Worm (Caenorhabditis elegans) whole organism, L4 larva: Measurements from ENCODE around the gene F20A1.2.

Experiments used
- F10B5.3 ChIP-seq: sonication (generic microtip); optimal IDR thresholded peaks from 2 replicates; lab custom pipeline; 2016; ENCODE audit warnings: mild to moderate bottlenecking, missing genetic modification characterization, missing compliant biosample characterization
- F37D6.2 ChIP-seq: sonication (generic microtip); optimal IDR thresholded peaks from 2 replicates; lab custom pipeline; 2016; ENCODE audit warnings: mild to moderate bottlenecking, missing genetic modification characterization, missing compliant biosample characterization
- R02D3.7 ChIP-seq: fragments of 150-350 bp; sonication (generic microtip); optimal IDR thresholded peaks from 3 replicates; lab custom pipeline; 2014; ENCODE audit warnings: missing biosample characterization, missing genetic modification characterization
- T20F7.1 ChIP-seq: fragments of 200-800 bp; sonication (Bioruptor generic); optimal IDR thresholded peaks from 2 replicates; lab custom pipeline; 2018; ENCODE audit warnings: mild to moderate bottlenecking, missing genetic modification characterization, missing compliant biosample characterization
- T26A8.4 ChIP-seq: fragments of 200-800 bp; sonication (Bioruptor generic); IDR thresholded peaks from 2 replicates; pipeline ENCODE4 v1.3.6; 2022; ENCODE audit warnings: missing genetic modification characterization, missing compliant biosample characterization
- ZK337.2 ChIP-seq: fragments of 200-800 bp; sonication (Bioruptor generic); IDR thresholded peaks from 2 replicates; pipeline ENCODE4 v1.3.6; 2022; ENCODE audit warnings: missing genetic modification reagents, missing genetic modification characterization, missing compliant biosample characterization
- aha-1 ChIP-seq: fragments of 150-350 bp; peaks from one replicate; lab custom pipeline; 2014; ENCODE audit warnings: missing biosample characterization, missing genetic modification characterization
- arid-1 ChIP-seq: fragments of 200-800 bp; sonication (Bioruptor generic); conservative IDR thresholded peaks from 2 replicates; pipeline ENCODE4 v1.3.6; 2022; ENCODE audit warnings: missing genetic modification reagents, missing genetic modification characterization, missing compliant biosample characterization
- ceh-20 ChIP-seq: fragments of 200-800 bp; sonication (Bioruptor generic); IDR thresholded peaks from 2 replicates; pipeline ENCODE4 v1.3.6; 2022; ENCODE audit warnings: missing genetic modification reagents, missing genetic modification characterization, missing compliant biosample characterization
- ceh-28 ChIP-seq: fragments of 150-350 bp; optimal IDR thresholded peaks from 2 replicates; lab custom pipeline; 2014; ENCODE audit warnings: missing biosample characterization, missing genetic modification reagents, missing genetic modification characterization
- ceh-62 ChIP-seq: sonication (generic microtip); optimal IDR thresholded peaks from 2 replicates; lab custom pipeline; 2017; ENCODE audit warnings: missing biosample characterization, missing genetic modification characterization
- daf-16 ChIP-seq, 3 experiments: sonication (generic microtip); optimal IDR thresholded peaks; 2 replicates each; lab custom pipeline; 2016 to 2017; ENCODE audit warnings: missing genetic modification characterization in 3 of 3, missing genetic modification reagents in 3 of 3, mild to moderate bottlenecking in 2 of 3, missing compliant biosample characterization in 2 of 3, missing biosample characterization in 1 of 3, moderate library complexity in 1 of 3
- daf-19 ChIP-seq: fragments of 200-800 bp; sonication (Bioruptor generic); conservative IDR thresholded peaks from 2 replicates; pipeline ENCODE4 v1.3.6; 2022; ENCODE audit warnings: missing genetic modification characterization, missing compliant biosample characterization
- dmd-8 ChIP-seq: fragments of 200-800 bp; sonication (Bioruptor generic); IDR thresholded peaks from 2 replicates; pipeline ENCODE4 v1.3.6; 2022; ENCODE audit warnings: missing genetic modification characterization, missing compliant biosample characterization
- dmd-9 ChIP-seq: fragments of 200-800 bp; sonication (Bioruptor generic); IDR thresholded peaks from 2 replicates; pipeline ENCODE4 v1.3.6; 2022; ENCODE audit warnings: missing genetic modification reagents, missing genetic modification characterization, missing compliant biosample characterization
- duxl-1 ChIP-seq: sonication (generic microtip); optimal IDR thresholded peaks from 2 replicates; lab custom pipeline; 2016; ENCODE audit warnings: mild to moderate bottlenecking, missing genetic modification characterization, moderate library complexity, missing compliant biosample characterization; ENCODE audit not compliant: poor library complexity
- dve-1 ChIP-seq: sonication (generic microtip); optimal IDR thresholded peaks from 2 replicates; lab custom pipeline; 2017; ENCODE audit warnings: antibody characterized with exemption, mild to moderate bottlenecking, missing genetic modification characterization, missing compliant biosample characterization; ENCODE audit not compliant: insufficient read depth
- hlh-11 ChIP-seq: fragments of 200-800 bp; sonication (Bioruptor generic); optimal IDR thresholded peaks from 2 replicates; lab custom pipeline; 2018; ENCODE audit warnings: mild to moderate bottlenecking, missing genetic modification characterization, missing compliant biosample characterization
- hlh-30 ChIP-seq: sonication (generic microtip); optimal IDR thresholded peaks from 2 replicates; lab custom pipeline; 2017; ENCODE audit warnings: antibody characterized with exemption, mild to moderate bottlenecking, missing genetic modification characterization, missing compliant biosample characterization; ENCODE audit not compliant: insufficient read depth
- hmg-1.1 ChIP-seq: fragments of 200-800 bp; sonication (Bioruptor generic); IDR thresholded peaks from 2 replicates; pipeline ENCODE4 v1.3.6; 2022; ENCODE audit warnings: missing genetic modification reagents, missing genetic modification characterization, missing compliant biosample characterization
- jun-1 ChIP-seq: fragments of 150-350 bp; optimal IDR thresholded peaks from 2 replicates; lab custom pipeline; 2014; ENCODE audit warnings: missing biosample characterization, missing genetic modification reagents, missing genetic modification characterization
- lin-13 ChIP-seq: fragments of 150-350 bp; optimal IDR thresholded peaks from 2 replicates; lab custom pipeline; 2014; ENCODE audit warnings: missing biosample characterization, missing genetic modification reagents, missing genetic modification characterization
- lin-15B ChIP-seq: fragments of 150-350 bp; sonication (generic microtip); optimal IDR thresholded peaks from 3 replicates; lab custom pipeline; 2014; ENCODE audit warnings: missing biosample characterization, missing genetic modification characterization
- lsy-2 ChIP-seq, 2 experiments: fragments of 150-350 bp in 1 of 2; sonication (generic microtip) in 1 of 2; optimal IDR thresholded peaks; 2 replicates each; lab custom pipeline; 2014 to 2017; ENCODE audit warnings: missing biosample characterization in 2 of 2, missing genetic modification characterization in 2 of 2
- mdl-1 ChIP-seq, 2 experiments: fragments of 150-350 bp in 1 of 2; sonication (generic microtip) in 1 of 2; optimal IDR thresholded peaks; 2 replicates each; lab custom pipeline; 2014 to 2017; ENCODE audit warnings: missing biosample characterization in 2 of 2, missing genetic modification characterization in 2 of 2
- mdt-29 ChIP-seq: fragments of 200-800 bp; sonication (Bioruptor generic); IDR thresholded peaks from 2 replicates; pipeline ENCODE4 v1.3.6; 2022; ENCODE audit warnings: missing genetic modification reagents, missing genetic modification characterization, missing compliant biosample characterization
- mep-1 ChIP-seq: fragments of 150-350 bp; sonication (generic microtip); optimal IDR thresholded peaks from 3 replicates; lab custom pipeline; 2014; ENCODE audit warnings: missing biosample characterization, missing genetic modification characterization
- mes-2 ChIP-seq: sonication (generic microtip); optimal IDR thresholded peaks from 2 replicates; lab custom pipeline; 2016; ENCODE audit warnings: missing genotype, mild to moderate bottlenecking, missing genetic modification characterization, missing compliant biosample characterization; ENCODE audit not compliant: poor library complexity, severe bottlenecking
- nhr-102 ChIP-seq: sonication (generic microtip); optimal IDR thresholded peaks from 2 replicates; lab custom pipeline; 2016; ENCODE audit warnings: mild to moderate bottlenecking, missing genetic modification characterization, moderate library complexity, missing compliant biosample characterization
- nhr-11 ChIP-seq: fragments of 150-350 bp; optimal IDR thresholded peaks from 2 replicates; lab custom pipeline; 2014; ENCODE audit warnings: missing biosample characterization, missing genetic modification characterization
- nhr-111 ChIP-seq: fragments of 200-800 bp; sonication (Bioruptor generic); optimal IDR thresholded peaks from 2 replicates; lab custom pipeline; 2018; ENCODE audit warnings: mild to moderate bottlenecking, missing genetic modification characterization, missing compliant biosample characterization
- nhr-237 ChIP-seq: sonication (generic microtip); optimal IDR thresholded peaks from 2 replicates; lab custom pipeline; 2017; ENCODE audit warnings: missing biosample characterization, missing genetic modification characterization
- nhr-28 ChIP-seq: fragments of 150-350 bp; optimal IDR thresholded peaks from 2 replicates; lab custom pipeline; 2014; ENCODE audit warnings: missing biosample characterization, missing genetic modification characterization
- nhr-48 ChIP-seq: sonication (generic microtip); optimal IDR thresholded peaks from 2 replicates; lab custom pipeline; 2016; ENCODE audit warnings: mild to moderate bottlenecking, missing genetic modification characterization, missing compliant biosample characterization
- nhr-6 ChIP-seq: fragments of 150-350 bp; optimal IDR thresholded peaks from 2 replicates; lab custom pipeline; 2014; ENCODE audit warnings: missing biosample characterization, missing genetic modification characterization
- nhr-76 ChIP-seq: fragments of 150-350 bp; optimal IDR thresholded peaks from 2 replicates; lab custom pipeline; 2014; ENCODE audit warnings: missing biosample characterization, missing genetic modification characterization
- nhr-77 ChIP-seq: fragments of 150-350 bp; optimal IDR thresholded peaks from 2 replicates; lab custom pipeline; 2014; ENCODE audit warnings: missing biosample characterization, missing genetic modification characterization
- php-3 ChIP-seq: fragments of 200-800 bp; sonication (Bioruptor generic); IDR thresholded peaks from 2 replicates; pipeline ENCODE4 v1.3.6; 2022; ENCODE audit warnings: missing genetic modification reagents, missing genetic modification characterization, missing compliant biosample characterization
- rbr-2 ChIP-seq: sonication (generic microtip); optimal IDR thresholded peaks from 2 replicates; lab custom pipeline; 2016; ENCODE audit warnings: missing genotype, missing genetic modification characterization, missing compliant biosample characterization
- snpc-1.2 ChIP-seq: fragments of 200-800 bp; sonication (Bioruptor generic); IDR thresholded peaks from 2 replicates; pipeline ENCODE4 v1.3.6; 2022; ENCODE audit warnings: missing genetic modification reagents, missing genetic modification characterization, missing compliant biosample characterization
- spr-1 ChIP-seq: sonication (generic microtip); optimal IDR thresholded peaks from 2 replicates; lab custom pipeline; 2016; ENCODE audit warnings: mild to moderate bottlenecking, missing genetic modification characterization, missing compliant biosample characterization
- unc-130 ChIP-seq: sonication (generic microtip); optimal IDR thresholded peaks from 2 replicates; lab custom pipeline; 2016; ENCODE audit warnings: missing genetic modification reagents, missing genetic modification characterization, missing compliant biosample characterization
- ztf-11 ChIP-seq: fragments of 150-350 bp; optimal IDR thresholded peaks from 2 replicates; lab custom pipeline; 2014; ENCODE audit warnings: missing biosample characterization, missing genetic modification characterization
- ztf-7 ChIP-seq: fragments of 150-350 bp; optimal IDR thresholded peaks from 2 replicates; lab custom pipeline; 2014; ENCODE audit warnings: missing biosample characterization, missing genetic modification characterization

The F20A1.2 gene

DNA sequence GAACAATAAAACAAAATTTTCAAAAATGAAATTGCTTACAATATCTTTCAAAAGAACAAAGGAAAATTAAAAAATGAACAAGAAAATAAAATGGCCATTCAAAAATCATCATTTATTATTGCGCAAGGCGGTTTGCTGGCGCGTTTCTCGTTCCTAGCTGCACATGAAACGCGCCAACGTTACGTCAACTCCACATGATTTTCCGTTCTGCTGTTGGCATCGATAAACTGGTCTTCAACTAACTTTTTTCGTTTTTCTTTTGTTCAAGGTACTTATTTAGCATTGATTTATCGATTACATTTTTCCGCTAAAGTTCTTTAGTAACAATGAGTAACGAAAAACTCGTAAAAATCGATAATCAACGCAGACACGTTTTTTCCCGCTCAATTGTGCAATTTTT, 14.3 kb downstream of the F20A1.2 start, which contains the start of the genes Y57E12AL.6 and Y57E12AL.1 (continued):
- peak; percentile 66; the same call in 1 of the 2 replicates for TF ChIP-seq dmd-9 (GFP tag; lab: Robert Waterston, UW)
- TF ChIP-seq daf-16 (GFP tag; optimal IDR thresholded peaks at IDR 0.05; lab: Kevin White, UChicago): no peak
- peak; percentile 64 for TF ChIP-seq daf-16 (tag; optimal IDR thresholded peaks at IDR 0.05; lab: Kevin White, UChicago)
- peak; percentile 91 for TF ChIP-seq mep-1 (tag; lab: Kevin White, UChicago)
- TF ChIP-seq dve-1 (tag; lab: Kevin White, UChicago): peak; percentile 83
- TF ChIP-seq nhr-11 (tag; lab: Kevin White, UChicago): peak; percentile 72
- TF ChIP-seq ZK337.2 (GFP tag; lab: Robert Waterston, UW): no peak
- no peak for TF ChIP-seq nhr-237 (tag; lab: Kevin White, UChicago)
- TF ChIP-seq T26A8.4 (GFP tag; lab: Robert Waterston, UW): peak; percentile 64
- peak; percentile 18 for TF ChIP-seq jun-1 (tag; lab: Kevin White, UChicago)
- no peak for TF ChIP-seq snpc-1.2 (GFP tag; lab: Robert Waterston, UW)
- peak; percentile 86 for TF ChIP-seq hlh-11
- TF ChIP-seq mdt-29: no peak
- peak; percentile 62 for TF ChIP-seq lin-13 (GFP tag; lab: Kevin White, UChicago)
- TF ChIP-seq F37D6.2 (tag; lab: Kevin White, UChicago): peak; percentile 11
- no peak for TF ChIP-seq nhr-111
- TF ChIP-seq T20F7.1: peak; percentile 71
- TF ChIP-seq nhr-76: no peak
- peak; percentile 95 for TF ChIP-seq hlh-30
- peak; percentile 62 for TF ChIP-seq nhr-48 (tag; lab: Kevin White, UChicago)
- TF ChIP-seq arid-1: no peak
- TF ChIP-seq spr-1 (tag; lab: Kevin White, UChicago): peak; percentile 73
- TF ChIP-seq duxl-1: peak; percentile 60
- peak; percentile 88 for TF ChIP-seq nhr-77
- no peak for TF ChIP-seq daf-19 (GFP tag; lab: Robert Waterston, UW)
- peak in 1 of 2 experiments; percentile 65 for TF ChIP-seq mdl-1 (tag; optimal IDR thresholded peaks at IDR 0.05; lab: Kevin White, UChicago)
- TF ChIP-seq php-3: no peak
- peak; percentile 92 for TF ChIP-seq nhr-28 (tag; lab: Kevin White, UChicago)
- no peak for TF ChIP-seq lin-15B (tag; lab: Kevin White, UChicago)
- peak; percentile 93 for TF ChIP-seq aha-1 (tag; lab: Kevin White, UChicago)
- peak; percentile 72 for TF ChIP-seq ceh-20 (GFP tag; lab: Robert Waterston, UW)
- TF ChIP-seq nhr-6 (tag; lab: Kevin White, UChicago): peak; percentile 56
- TF ChIP-seq rbr-2 (tag; lab: Kevin White, UChicago): peak; percentile 78
- TF ChIP-seq ztf-11 (tag; lab: Kevin White, UChicago): no peak
- TF ChIP-seq ceh-62 (tag; lab: Kevin White, UChicago): no peak
- TF ChIP-seq hmg-1.1 (GFP tag; lab: Robert Waterston, UW): peak; percentile 58
- no peak for TF ChIP-seq R02D3.7 (tag; lab: Kevin White, UChicago)
- peak; percentile 16 for TF ChIP-seq unc-130
- peak; percentile 84 for TF ChIP-seq ztf-7 (tag; lab: Kevin White, UChicago)
- TF ChIP-seq lsy-2 (tag; optimal IDR thresholded peaks at IDR 0.05; lab: Kevin White, UChicago): peak; percentile 44 to 90
- peak; percentile 81 for TF ChIP-seq nhr-102 (tag; lab: Kevin White, UChicago)
- TF ChIP-seq mes-2: peak; percentile 88
- TF ChIP-seq F10B5.3: no peak
- no peak for TF ChIP-seq dmd-8 (GFP tag; lab: Robert Waterston, UW)
- peak; percentile 79 for TF ChIP-seq ceh-28 (tag; lab: Kevin White, UChicago)
